Fruit fly (Drosophila melanogaster) whole organism, embryonic: ENCODE results near the gene CG44139.

ENCODE experiments used
- Atf-2 ChIP-seq: fragments of 200-800 bp; sonication (Bioruptor generic); optimal IDR thresholded peaks from 2 replicates; lab custom pipeline; 2016; ENCODE audit warnings: missing biosample characterization, missing genetic modification characterization
- B-H1 ChIP-seq: fragments of 200-800 bp; sonication (Bioruptor generic); IDR thresholded peaks from 3 replicates; pipeline ENCODE4 v1.3.6; 2022; ENCODE audit warnings: missing biosample characterization, missing genetic modification characterization
- BtbVII ChIP-seq: fragments of 200-800 bp; sonication (Bioruptor generic); optimal IDR thresholded peaks from 3 replicates; lab custom pipeline; 2017; ENCODE audit warnings: missing biosample characterization, mild to moderate bottlenecking, missing genetic modification characterization
- Bteb2 ChIP-seq: fragments of 200-800 bp; sonication (Bioruptor generic); optimal IDR thresholded peaks from 2 replicates; lab custom pipeline; 2016; ENCODE audit warnings: missing biosample characterization, missing genetic modification characterization
- CG10147 ChIP-seq: fragments of 200-800 bp; sonication (Bioruptor generic); optimal IDR thresholded peaks from 2 replicates; lab custom pipeline; 2019; ENCODE audit warnings: missing biosample characterization, mild to moderate bottlenecking, missing genetic modification characterization, moderate library complexity
- CG11398 ChIP-seq: fragments of 200-800 bp; sonication (Bioruptor generic); optimal IDR thresholded peaks from 2 replicates; lab custom pipeline; 2016; ENCODE audit warnings: missing biosample characterization, missing genetic modification characterization
- CG11695 ChIP-seq: fragments of 200-800 bp; sonication (Bioruptor generic); IDR thresholded peaks from 3 replicates; pipeline ENCODE4 v1.3.6; 2022; ENCODE audit warnings: missing biosample characterization, missing genetic modification characterization
- CG12155 ChIP-seq: fragments of 200-800 bp; sonication (Bioruptor generic); optimal IDR thresholded peaks from 3 replicates; lab custom pipeline; 2016; ENCODE audit warnings: missing biosample characterization, missing genetic modification characterization
- CG13123 ChIP-seq: fragments of 200-800 bp; sonication (Bioruptor generic); optimal IDR thresholded peaks from 2 replicates; lab custom pipeline; 2016; ENCODE audit warnings: missing biosample characterization, missing genetic modification characterization
- CG14014 ChIP-seq: fragments of 200-800 bp; sonication (Bioruptor generic); IDR thresholded peaks from 2 replicates; pipeline ENCODE4 v1.3.6; 2022; ENCODE audit warnings: missing biosample characterization, missing genetic modification characterization
- CG1603 ChIP-seq: fragments of 200-800 bp; sonication (Bioruptor generic); optimal IDR thresholded peaks from 2 replicates; lab custom pipeline; 2019; ENCODE audit warnings: missing biosample characterization, mild to moderate bottlenecking, missing genetic modification characterization, moderate library complexity
- CG17186 ChIP-seq: fragments of 200-800 bp; sonication (Bioruptor generic); optimal IDR thresholded peaks from 3 replicates; lab custom pipeline; 2017; ENCODE audit warnings: missing biosample characterization, missing genetic modification reagents, missing genetic modification characterization
- CG17328 ChIP-seq: fragments of 200-800 bp; sonication (Bioruptor generic); IDR thresholded peaks from 2 replicates; pipeline ENCODE4 v1.3.6; 2022; ENCODE audit warnings: missing biosample characterization, missing genetic modification characterization
- CG18476 ChIP-seq: fragments of 200-800 bp; sonication (Bioruptor generic); optimal IDR thresholded peaks from 2 replicates; lab custom pipeline; 2016; ENCODE audit warnings: missing biosample characterization, mild to moderate bottlenecking, missing genetic modification characterization
- CG18619 ChIP-seq: fragments of 200-800 bp; sonication (Bioruptor generic); optimal IDR thresholded peaks from 3 replicates; lab custom pipeline; 2017; ENCODE audit warnings: missing biosample characterization, mild to moderate bottlenecking, missing genetic modification characterization
- CG2129 ChIP-seq: fragments of 200-800 bp; sonication (Bioruptor generic); IDR thresholded peaks from 2 replicates; pipeline ENCODE4 v1.3.6; 2022; ENCODE audit warnings: missing biosample characterization, missing genetic modification characterization; ENCODE audit not compliant: partially characterized antibody
- CG2678 ChIP-seq: fragments of 200-800 bp; sonication (Bioruptor generic); optimal IDR thresholded peaks from 3 replicates; lab custom pipeline; 2019; ENCODE audit warnings: missing biosample characterization, mild to moderate bottlenecking, missing genetic modification characterization, moderate library complexity
- CG31441 ChIP-seq: fragments of 200-800 bp; sonication (Bioruptor generic); IDR thresholded peaks from 2 replicates; pipeline ENCODE4 v1.3.6; 2022; ENCODE audit warnings: missing biosample characterization, missing genetic modification characterization
- CG3407 ChIP-seq: fragments of 200-800 bp; sonication (Bioruptor generic); optimal IDR thresholded peaks from 2 replicates; lab custom pipeline; 2018; ENCODE audit warnings: missing biosample characterization, mild to moderate bottlenecking, missing genetic modification characterization
- CG6813 ChIP-seq: fragments of 200-800 bp; sonication (Bioruptor generic); optimal IDR thresholded peaks from 2 replicates; lab custom pipeline; 2017; ENCODE audit warnings: missing biosample characterization, missing genetic modification characterization, mild to moderate bottlenecking, moderate library complexity, missing genetic modification reagents
- CG7372 ChIP-seq: fragments of 200-800 bp; sonication (Bioruptor generic); IDR thresholded peaks from 2 replicates; pipeline ENCODE4 v1.3.6; 2022; ENCODE audit warnings: missing biosample characterization, missing genetic modification characterization
- CG7987 ChIP-seq: fragments of 200-800 bp; sonication (Bioruptor generic); optimal IDR thresholded peaks from 2 replicates; lab custom pipeline; 2018; ENCODE audit warnings: missing biosample characterization, mild to moderate bottlenecking, missing genetic modification characterization, moderate library complexity
- CG8765 ChIP-seq: fragments of 200-800 bp; sonication (Bioruptor generic); IDR thresholded peaks from 2 replicates; pipeline ENCODE4 v1.3.6; 2022; ENCODE audit warnings: missing biosample characterization, missing genetic modification characterization
- Dbx ChIP-seq: fragments of 200-800 bp; sonication (Bioruptor generic); IDR thresholded peaks from 3 replicates; pipeline ENCODE4 v1.3.6; 2022; ENCODE audit warnings: missing biosample characterization, missing genetic modification characterization
- Deaf1 ChIP-seq: fragments of 200-800 bp; optimal IDR thresholded peaks from 3 replicates; lab custom pipeline; 2019; ENCODE audit warnings: missing biosample characterization, mild to moderate bottlenecking, missing genetic modification characterization, moderate library complexity
- HHEX ChIP-seq: fragments of 200-800 bp; sonication (Bioruptor generic); optimal IDR thresholded peaks from 3 replicates; lab custom pipeline; 2017; ENCODE audit warnings: missing biosample characterization, mild to moderate bottlenecking, missing genetic modification characterization, missing genetic modification reagents
- Hand ChIP-seq: fragments of 200-800 bp; sonication (Bioruptor generic); optimal IDR thresholded peaks from 2 replicates; lab custom pipeline; 2017; ENCODE audit warnings: mild to moderate bottlenecking, missing biosample characterization, missing genetic modification reagents, missing genetic modification characterization
- Lhr ChIP-seq: fragments of 200-800 bp; sonication (Bioruptor generic); optimal IDR thresholded peaks from 3 replicates; lab custom pipeline; 2017; ENCODE audit warnings: mild to moderate bottlenecking, missing biosample characterization, missing genetic modification reagents, missing genetic modification characterization
- Med ChIP-seq: fragments of 200-800 bp; sonication (Bioruptor generic); peaks from one replicate; lab custom pipeline; 2016; ENCODE audit warnings: missing biosample characterization, missing genetic modification characterization, mild to moderate bottlenecking, inconsistent platforms, moderate library complexity
- Six4 ChIP-seq: fragments of 200-800 bp; sonication (Bioruptor generic); optimal IDR thresholded peaks from 2 replicates; lab custom pipeline; 2016; ENCODE audit warnings: missing biosample characterization, missing genetic modification characterization
- bigmax ChIP-seq: fragments of 200-800 bp; sonication (Bioruptor generic); optimal IDR thresholded peaks from 2 replicates; lab custom pipeline; 2018; ENCODE audit warnings: missing biosample characterization, mild to moderate bottlenecking, missing genetic modification characterization
- caup ChIP-seq: fragments of 200-800 bp; sonication (Bioruptor generic); optimal IDR thresholded peaks from 3 replicates; lab custom pipeline; 2017; ENCODE audit warnings: missing biosample characterization, mild to moderate bottlenecking, missing genetic modification characterization, moderate library complexity; ENCODE audit not compliant: severe bottlenecking
- croc ChIP-seq: fragments of 200-800 bp; sonication (Bioruptor generic); conservative IDR thresholded peaks from 3 replicates; pipeline ENCODE4 v1.3.6; 2022; ENCODE audit warnings: missing biosample characterization, missing genetic modification characterization
- dmrt99B ChIP-seq: fragments of 200-800 bp; sonication (Bioruptor generic); optimal IDR thresholded peaks from 2 replicates; lab custom pipeline; 2018; ENCODE audit warnings: missing biosample characterization, mild to moderate bottlenecking, missing genetic modification characterization, moderate library complexity
- ewg ChIP-seq: fragments of 200-800 bp; sonication (Bioruptor generic); optimal IDR thresholded peaks from 3 replicates; lab custom pipeline; 2017; ENCODE audit warnings: mild to moderate bottlenecking, missing biosample characterization, missing genetic modification reagents, missing genetic modification characterization
- fd3F ChIP-seq: fragments of 200-800 bp; sonication (Bioruptor generic); optimal IDR thresholded peaks from 2 replicates; lab custom pipeline; 2018; ENCODE audit warnings: missing biosample characterization, mild to moderate bottlenecking, missing genetic modification characterization, moderate library complexity
- hkb ChIP-seq, 2 experiments: fragments of 200-800 bp in 1 of 2; fragments of >200 bp in 1 of 2; sonication (Bioruptor generic) in 1 of 2; IDR thresholded peaks in 1 of 2; optimal IDR thresholded peaks in 1 of 2; 2 replicates each; pipeline versions ENCODE4 v1.3.6 to Lab custom; 2017 to 2022; ENCODE audit warnings: missing biosample characterization in 1 of 2, missing genetic modification characterization in 1 of 2
- lmd ChIP-seq: fragments of 200-800 bp; sonication (Bioruptor generic); IDR thresholded peaks from 2 replicates; pipeline ENCODE4 v1.3.6; 2022; ENCODE audit warnings: missing biosample characterization, missing genetic modification characterization
- luna ChIP-seq: fragments of 200-800 bp; sonication (Bioruptor generic); optimal IDR thresholded peaks from 2 replicates; lab custom pipeline; 2016; ENCODE audit warnings: missing biosample characterization, missing genetic modification characterization
- maf-S ChIP-seq: fragments of 200-800 bp; sonication (Bioruptor generic); optimal IDR thresholded peaks from 2 replicates; lab custom pipeline; 2016; ENCODE audit warnings: missing biosample characterization, missing genetic modification characterization
- phol ChIP-seq: fragments of 200-800 bp; sonication (Bioruptor generic); optimal IDR thresholded peaks from 3 replicates; lab custom pipeline; 2018; ENCODE audit warnings: missing biosample characterization, mild to moderate bottlenecking, missing genetic modification characterization, moderate library complexity
- pzg ChIP-seq: fragments of 200-800 bp; sonication (Bioruptor generic); optimal IDR thresholded peaks from 3 replicates; lab custom pipeline; 2018; ENCODE audit warnings: missing biosample characterization, mild to moderate bottlenecking, missing genetic modification characterization, moderate library complexity
- sc ChIP-seq, 3 experiments: fragments of >200 bp in 2 of 3; fragments of 200-800 bp in 1 of 3; sonication (Bioruptor generic) in 1 of 3; optimal IDR thresholded peaks; 2 replicates in 2 of 3; 3 replicates in 1 of 3; lab custom pipeline; 2017; ENCODE audit warnings: mild to moderate bottlenecking in 1 of 3, missing biosample characterization in 1 of 3, missing genetic modification characterization in 1 of 3, missing genetic modification reagents in 1 of 3
- sima ChIP-seq: fragments of 200-800 bp; sonication (Bioruptor generic); optimal IDR thresholded peaks from 2 replicates; lab custom pipeline; 2016; ENCODE audit warnings: missing biosample characterization, missing genetic modification characterization
- ssp ChIP-seq: fragments of 200-800 bp; sonication (Bioruptor generic); IDR thresholded peaks from 2 replicates; pipeline ENCODE4 v1.3.6; 2022; ENCODE audit warnings: missing biosample characterization, missing genetic modification characterization
- tin ChIP-seq: fragments of 200-800 bp; sonication (Bioruptor generic); optimal IDR thresholded peaks from 3 replicates; lab custom pipeline; 2016; ENCODE audit warnings: missing biosample characterization, missing genetic modification characterization
- tna ChIP-seq: fragments of 200-800 bp; sonication (Bioruptor generic); IDR thresholded peaks from 2 replicates; pipeline ENCODE4 v1.3.6; 2022; ENCODE audit warnings: missing biosample characterization, missing genetic modification characterization; ENCODE audit not compliant: partially characterized antibody
- ttk ChIP-seq: fragments of 200-800 bp; sonication (Bioruptor generic); IDR thresholded peaks from 2 replicates; pipeline ENCODE4 v2.1.2; 2022; ENCODE audit warnings: missing biosample characterization, missing genetic modification characterization
- zen ChIP-seq: fragments of 200-800 bp; sonication (Bioruptor generic); optimal IDR thresholded peaks from 3 replicates; lab custom pipeline; 2018; ENCODE audit warnings: missing biosample characterization, mild to moderate bottlenecking, missing genetic modification characterization, moderate library complexity

Gene CG44139

dm6 chr2L:2420490-2420889 lies 4.1 kb upstream of the CG44139 start, which contains the start of gene CG9886 (continued):
- TF ChIP-seq B-H1 (peak; percentile 12; the same call in 1 of the 3 replicates), sc (optimal IDR thresholded peaks at IDR 0.05; lab: Kevin White, UChicago) (no peak), sc (GFP tag; optimal IDR thresholded peaks at IDR 0.05; lab: Kevin White, UChicago) (peak; percentile 49), sima (GFP tag; lab: Kevin White, UChicago) (no peak), Deaf1 (peak; percentile 44), CG11398 (GFP tag; lab: Kevin White, UChicago) (no peak), CG10147 (GFP tag; lab: Kevin White, UChicago) (peak; percentile 66), CG18619 (peak; percentile 34), bigmax (GFP tag; lab: Kevin White, UChicago) (no peak), CG2129 (GFP tag; lab: Robert Waterston, UW) (no peak), zen (peak; percentile 76), CG2678 (tag; lab: Kevin White, UChicago) (peak; percentile 77), luna (GFP tag; lab: Kevin White, UChicago) (no peak), CG1603 (tag; lab: Kevin White, UChicago) (peak; percentile 38), caup (GFP tag; lab: Kevin White, UChicago) (peak; percentile 58), tna (no peak), fd3F (GFP tag; lab: Kevin White, UChicago) (peak; percentile 35), ttk (GFP tag; lab: Robert Waterston, UW) (peak; percentile 47; the same call in 1 of the 2 replicates), CG3407 (peak; percentile 7), pzg (GFP tag; lab: Kevin White, UChicago) (peak; percentile 42), lmd (peak; percentile 32; the same call in 1 of the 2 replicates), Lhr (peak; percentile 60), Hand (GFP tag; lab: Kevin White, UChicago) (no peak), maf-S (GFP tag; lab: Kevin White, UChicago) (no peak), HHEX (GFP tag; lab: Kevin White, UChicago) (peak; percentile 41), ewg (GFP tag; lab: Kevin White, UChicago) (peak; percentile 8), CG18476 (peak; percentile 49), croc (GFP tag; lab: Robert Waterston, UW) (peak; percentile 43; the same call in 2 of the 3 replicates), Med (GFP tag; lab: Kevin White, UChicago) (peak; percentile 72), CG7987 (peak; percentile 22), phol (peak; percentile 83), tin (GFP tag; lab: Kevin White, UChicago) (peak; percentile 67), CG6813 (GFP tag; lab: Kevin White, UChicago) (peak; percentile 15), Dbx (0 out of 3 replicates have a peak, but pooled peaks have one; percentile 34), CG11695 (GFP tag; lab: Robert Waterston, UW) (0 out of 3 replicates have a peak, but pooled peaks have one; percentile 63), BtbVII (GFP tag; lab: Kevin White, UChicago) (peak; percentile 43), CG8765 (no peak), Atf-2 (GFP tag; lab: Kevin White, UChicago) (no peak), CG7372 (GFP tag; lab: Robert Waterston, UW) (no peak), hkb (optimal IDR thresholded peaks at IDR 0.05; lab: Kevin White, UChicago) (no peak), hkb (GFP tag; IDR thresholded peaks at IDR 0.05; lab: Robert Waterston, UW) (peak; percentile 68), Bteb2 (GFP tag; lab: Kevin White, UChicago) (peak; percentile 34), CG17186 (GFP tag; lab: Kevin White, UChicago) (peak; percentile 6), ssp (GFP tag; lab: Robert Waterston, UW) (peak; percentile 45), Six4 (peak; percentile 48), CG12155 (GFP tag; lab: Kevin White, UChicago) (peak; percentile 56), CG31441 (GFP tag; lab: Robert Waterston, UW) (peak; percentile 84), CG17328 (GFP tag; lab: Robert Waterston, UW) (peak; percentile 60), CG13123 (GFP tag; lab: Kevin White, UChicago) (peak; percentile 29), CG14014 (GFP tag; lab: Robert Waterston, UW) (peak; percentile 60), dmrt99B (tag; lab: Kevin White, UChicago) (peak; percentile 62)
